Fruit fly (Drosophila melanogaster): ENCODE measurements around the gene Toll-9.

DNA sequence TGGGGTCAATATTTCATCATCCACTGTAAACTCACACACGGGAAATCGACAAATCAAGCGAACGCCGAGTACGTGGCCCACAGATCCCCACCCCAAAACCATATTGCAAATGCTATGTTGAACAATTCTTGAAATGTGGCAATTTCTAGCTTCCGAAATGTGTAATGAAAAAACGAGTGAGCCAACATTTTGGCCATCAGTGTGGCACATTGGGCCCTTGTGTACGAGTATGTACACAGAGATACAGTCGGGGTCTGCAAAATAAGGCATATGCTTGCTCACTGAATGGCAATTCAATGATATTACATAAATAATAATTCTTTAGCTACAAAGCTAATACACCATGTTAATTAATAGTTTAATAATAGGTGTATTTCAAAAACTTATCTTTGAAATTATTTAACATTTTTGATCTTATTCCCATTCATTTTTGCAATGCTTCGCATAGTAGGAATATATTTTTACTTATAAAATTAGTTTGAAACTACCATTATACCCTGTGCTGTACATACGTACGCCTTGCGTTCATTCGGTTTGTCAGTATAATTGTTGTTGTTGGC, 33.1 kb upstream of the Toll-9 start:
- TF ChIP-seq h (optimal IDR thresholded peaks at IDR 0.05) (no peak), ttk (optimal IDR thresholded peaks at IDR 0.05) (no peak)

All from Kc167 (cell line).